Worm (Caenorhabditis elegans) whole organism, L4/young adult: Measurements from ENCODE around the gene T21B10.3.

Source experiments
- W03F9.2 ChIP-seq: fragments of 150-350 bp; optimal IDR thresholded peaks from 2 replicates; lab custom pipeline; 2014; ENCODE audit warnings: missing biosample characterization, missing genetic modification characterization
- dao-5 ChIP-seq: sonication (generic microtip); optimal IDR thresholded peaks from 2 replicates; lab custom pipeline; 2016; ENCODE audit warnings: missing genotype, missing genetic modification characterization, moderate library complexity, missing compliant biosample characterization
- him-1 ChIP-seq: sonication (generic microtip); optimal IDR thresholded peaks from 2 replicates; lab custom pipeline; 2016; ENCODE audit warnings: missing genotype, missing genetic modification reagents, missing genetic modification characterization, missing compliant biosample characterization

The T21B10.3 gene

DNA sequence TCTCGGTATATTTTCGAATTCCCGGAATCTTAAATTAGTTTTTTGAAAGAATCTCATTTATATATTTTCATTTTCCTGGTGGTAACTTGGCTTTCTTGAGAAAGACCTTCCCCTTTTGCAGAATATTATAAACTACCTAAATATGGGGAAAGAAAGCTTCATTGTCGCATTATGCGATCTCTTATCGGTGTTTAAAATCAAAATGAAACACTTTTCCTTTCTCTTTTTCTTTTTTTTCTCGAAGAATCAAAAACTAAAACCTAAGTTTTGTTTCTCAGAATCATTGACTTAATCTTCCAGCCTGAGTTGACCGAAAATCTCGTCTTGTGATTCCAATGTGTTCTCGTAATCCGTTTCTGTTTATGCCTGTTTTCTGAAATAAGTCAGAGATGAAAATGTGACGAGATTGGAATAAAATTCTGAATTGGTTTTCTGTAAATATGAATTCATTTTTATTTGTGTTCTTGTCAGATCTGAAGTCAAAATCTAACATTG, 21.6 kb upstream of the T21B10.3 start:
- TF ChIP-seq W03F9.2 (tag; lab: Kevin White, UChicago) (no peak), dao-5 (tag; lab: Kevin White, UChicago) (no peak)

DNA sequence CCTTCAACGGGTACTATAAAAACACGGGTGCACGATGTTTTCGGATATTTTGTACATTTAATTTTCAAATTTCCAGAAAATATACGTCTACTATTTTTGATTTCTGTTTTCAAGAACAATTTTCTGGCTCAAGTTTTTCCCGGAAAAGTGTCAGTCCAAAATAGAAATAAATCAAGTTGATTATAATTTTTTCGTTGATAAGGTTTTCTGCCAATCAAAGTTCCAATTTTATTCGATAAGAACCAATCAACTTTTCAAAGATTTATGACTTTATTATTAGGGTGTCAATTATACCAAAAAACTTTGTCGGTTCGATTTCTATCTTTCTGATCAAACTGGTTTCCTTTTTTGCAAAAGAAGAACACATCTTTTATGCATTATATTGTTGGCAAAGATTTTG, 19.5 kb upstream of the T21B10.3 start:
- TF ChIP-seq W03F9.2 (tag; lab: Kevin White, UChicago) (no peak), him-1 (tag; lab: Kevin White, UChicago) (no peak), dao-5 (tag; lab: Kevin White, UChicago) (no peak)

DNA sequence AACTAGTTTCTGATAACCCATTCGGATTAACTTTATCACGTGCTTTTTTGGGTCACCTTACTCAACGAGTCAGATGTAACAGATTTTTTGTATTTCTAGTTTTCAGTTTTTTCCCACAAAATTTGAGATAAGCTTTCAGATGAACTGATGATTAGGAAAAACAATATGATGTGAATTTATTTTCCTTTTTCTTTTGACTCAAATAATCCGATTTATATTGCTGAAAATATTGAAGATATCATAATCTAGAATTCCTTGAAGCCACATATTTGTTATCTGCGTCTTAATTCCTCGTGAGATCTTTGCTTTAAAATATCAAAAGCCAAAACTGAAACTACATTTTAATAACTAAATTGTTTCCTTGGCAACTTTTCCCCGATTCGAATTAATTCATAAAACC, 17.5 kb upstream of the T21B10.3 start:
- TF ChIP-seq dao-5 (tag; lab: Kevin White, UChicago), result no peak
- TF ChIP-seq W03F9.2 (tag; lab: Kevin White, UChicago), result no peak
- no peak for TF ChIP-seq him-1 (tag; lab: Kevin White, UChicago)

DNA sequence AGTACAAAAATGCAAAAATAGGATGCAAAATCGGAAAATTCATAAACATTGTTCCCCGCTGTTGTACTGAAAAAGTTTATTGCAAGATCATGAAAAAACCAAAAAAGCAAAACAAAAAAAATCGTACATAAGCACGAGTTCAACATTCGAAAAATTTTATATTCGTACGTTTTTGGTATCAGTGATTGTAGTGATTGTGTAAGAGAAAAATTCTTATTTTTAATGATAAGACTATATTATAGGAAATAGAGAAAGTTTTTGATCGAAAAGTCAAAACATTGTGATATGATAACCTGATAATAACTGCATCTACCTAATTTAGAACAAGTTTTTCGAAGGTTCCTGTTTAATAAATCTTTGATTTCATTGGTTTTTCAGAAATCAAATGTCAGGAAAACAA, 16.8 kb upstream of the T21B10.3 start:
- TF ChIP-seq W03F9.2 (tag; lab: Kevin White, UChicago) (no peak), dao-5 (tag; lab: Kevin White, UChicago) (no peak), him-1 (tag; lab: Kevin White, UChicago) (no peak)

DNA sequence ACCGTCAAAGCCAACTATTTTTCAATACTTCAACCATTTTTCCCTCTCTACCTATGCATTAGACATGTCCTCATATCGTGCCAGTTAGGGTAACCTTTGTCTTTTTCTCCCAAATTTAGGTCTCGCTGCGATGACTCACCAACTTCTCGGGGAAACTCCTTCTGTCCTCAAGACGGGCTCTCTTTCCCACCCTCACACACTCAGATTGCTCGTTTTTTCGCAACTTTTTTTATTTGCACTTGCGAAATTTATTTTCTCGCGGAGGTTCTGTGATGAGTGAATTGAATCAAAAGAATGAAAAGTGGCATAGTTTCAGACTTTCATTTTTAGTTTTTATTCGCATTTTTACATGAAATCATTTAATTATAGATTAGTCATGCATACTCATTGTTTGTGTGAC, 13.9 kb upstream of the T21B10.3 start:
- no peak for TF ChIP-seq W03F9.2 (tag; lab: Kevin White, UChicago)
- TF ChIP-seq dao-5 (tag; lab: Kevin White, UChicago), result no peak
- no peak for TF ChIP-seq him-1 (tag; lab: Kevin White, UChicago)

DNA sequence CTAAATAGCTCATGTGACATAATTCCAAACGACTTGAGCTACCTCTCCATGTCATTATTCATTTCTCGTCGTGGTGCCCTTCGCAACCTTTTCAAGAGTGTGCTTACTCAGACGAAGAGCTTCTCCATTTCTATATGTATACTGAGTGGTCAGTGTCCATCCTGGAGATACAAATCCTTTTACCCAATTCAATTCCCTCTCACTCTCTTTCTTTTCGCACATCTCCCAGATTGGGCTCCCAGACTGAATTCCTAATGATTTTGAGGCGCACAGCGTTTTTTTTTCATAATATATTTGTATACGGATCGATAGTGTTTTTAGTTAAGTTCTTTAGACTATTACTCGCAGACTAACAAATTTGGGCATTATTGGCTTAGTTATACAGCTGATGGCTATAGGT, 13.2 kb upstream of the T21B10.3 start:
- TF ChIP-seq him-1 (tag; lab: Kevin White, UChicago) (no peak), dao-5 (tag; lab: Kevin White, UChicago) (no peak), W03F9.2 (tag; lab: Kevin White, UChicago) (no peak)

DNA sequence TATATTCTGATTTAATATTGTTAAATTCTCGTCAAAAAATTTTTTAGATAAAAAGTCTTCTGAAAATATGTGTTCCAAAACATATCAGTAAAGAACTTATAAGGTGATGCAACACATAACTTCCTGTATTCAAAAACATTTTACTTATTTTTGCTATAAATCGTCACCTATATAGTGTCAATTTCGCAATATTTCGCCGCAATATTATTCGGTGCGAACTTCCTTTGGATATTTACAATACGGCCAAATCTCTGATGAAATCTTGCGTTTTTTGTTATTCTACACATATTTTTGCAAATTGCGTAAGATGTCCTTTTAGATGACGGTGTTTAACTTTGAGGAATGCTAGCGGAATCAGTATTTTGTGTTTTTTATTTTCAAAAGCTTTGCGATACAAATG, 12.7 kb upstream of the T21B10.3 start:
- TF ChIP-seq dao-5 (tag; lab: Kevin White, UChicago) (no peak), W03F9.2 (tag; lab: Kevin White, UChicago) (no peak)

DNA sequence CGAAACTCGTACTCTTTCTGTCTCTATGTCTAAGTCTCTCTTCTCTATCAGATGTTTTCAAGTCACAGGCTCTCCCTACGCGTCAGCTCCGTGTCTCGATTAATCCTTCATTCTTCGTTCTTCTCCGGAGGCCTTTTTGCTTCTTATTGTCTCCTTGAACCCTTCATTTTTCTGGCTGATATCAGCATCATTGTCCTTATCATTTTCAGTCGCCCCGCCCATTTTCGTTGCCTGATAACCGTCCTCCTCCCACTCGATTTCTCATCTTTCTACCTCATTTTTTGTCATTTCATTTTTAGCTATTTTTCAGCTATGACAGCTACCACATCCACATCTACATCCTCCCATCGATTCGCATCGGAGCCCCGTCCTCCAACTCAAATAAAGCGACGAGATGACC, 12.0 kb upstream of the T21B10.3 start, which contains the start of gene B0457.6:
Gene B0457.6 (plus strand): TSS at position 284 of the 400 bp plus-strand sequence.
- TF ChIP-seq W03F9.2 (tag; lab: Kevin White, UChicago) (no peak), him-1 (tag; lab: Kevin White, UChicago) (no peak), dao-5 (tag; lab: Kevin White, UChicago) (no peak)

DNA sequence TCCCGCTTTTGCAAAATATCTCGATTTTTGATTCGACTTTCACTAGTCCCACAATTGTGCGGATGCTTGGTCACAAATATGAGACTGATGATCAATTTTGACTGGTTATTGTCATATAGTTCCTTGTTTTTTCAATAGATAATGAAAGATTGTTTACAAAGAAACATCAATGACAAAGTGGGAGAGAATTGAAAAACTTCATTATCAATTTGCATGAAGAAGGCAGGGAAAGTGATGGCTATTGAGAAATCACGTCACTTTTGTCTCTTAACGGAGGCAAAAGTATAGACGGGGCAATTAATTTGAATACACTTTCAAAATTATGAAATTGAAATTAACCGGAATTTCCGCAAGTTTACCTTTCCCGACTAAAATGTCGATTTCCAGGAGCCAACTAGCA, 11.0 kb upstream of the T21B10.3 start:
- no peak for TF ChIP-seq dao-5 (tag; lab: Kevin White, UChicago)
- no peak for TF ChIP-seq him-1 (tag; lab: Kevin White, UChicago)
- no peak for TF ChIP-seq W03F9.2 (tag; lab: Kevin White, UChicago)

DNA sequence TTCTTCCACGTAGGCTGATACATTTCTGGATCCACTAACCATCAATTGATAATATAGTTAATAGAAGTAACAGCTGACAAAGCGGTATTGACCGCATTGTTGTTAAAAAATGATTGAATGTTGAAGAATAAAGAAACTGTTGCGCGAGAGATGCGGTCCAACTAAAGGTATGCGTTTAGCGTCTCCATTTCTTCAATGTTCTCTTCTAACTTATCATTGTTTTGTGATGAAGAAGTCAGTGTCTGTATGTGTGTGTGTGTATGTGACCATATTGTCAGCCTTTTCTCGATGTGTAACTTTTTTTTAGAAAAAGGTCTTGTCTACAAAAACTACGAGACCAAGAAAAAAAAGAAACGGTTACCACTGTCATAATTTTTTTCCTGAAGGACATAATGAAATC, 7.7 kb upstream of the T21B10.3 start, which contains the start of gene B0457.2:
Gene B0457.2 (minus strand): TSS at position 101 of the 400 bp plus-strand sequence.
- TF ChIP-seq him-1 (tag; lab: Kevin White, UChicago) (no peak), dao-5 (tag; lab: Kevin White, UChicago) (no peak), W03F9.2 (tag; lab: Kevin White, UChicago) (no peak)

DNA sequence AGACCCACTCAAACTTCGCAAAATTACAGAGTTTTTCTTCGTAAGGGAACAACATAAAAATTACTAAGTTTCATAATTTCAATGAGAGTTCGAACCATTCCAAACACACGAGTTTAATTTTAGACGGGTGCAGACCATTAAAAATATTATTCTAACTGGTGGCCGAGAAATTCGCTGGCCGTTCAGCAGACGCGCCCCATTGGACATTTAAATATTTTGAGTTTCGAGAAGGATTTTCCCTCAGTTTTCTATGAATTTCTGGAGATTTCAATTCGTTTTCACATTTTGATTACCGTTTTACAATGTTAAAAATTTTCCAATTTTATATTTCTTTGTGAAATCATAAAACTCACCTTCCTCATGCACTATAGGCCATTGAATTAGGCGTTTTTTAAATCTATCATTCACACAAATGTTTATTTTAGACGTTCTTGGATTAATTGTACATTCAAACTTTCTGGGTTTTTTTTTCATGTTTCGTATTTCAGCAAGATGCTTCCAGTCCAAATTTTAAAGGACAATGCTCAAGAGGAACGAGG, 6.9 kb upstream of the T21B10.3 start, which contains the start of gene cct-2:
Gene cct-2 (plus strand): TSS at position 489 of the 539 bp plus-strand sequence.
- TF ChIP-seq dao-5 (tag; lab: Kevin White, UChicago) (no peak), W03F9.2 (tag; lab: Kevin White, UChicago) (peak; percentile 66)

DNA sequence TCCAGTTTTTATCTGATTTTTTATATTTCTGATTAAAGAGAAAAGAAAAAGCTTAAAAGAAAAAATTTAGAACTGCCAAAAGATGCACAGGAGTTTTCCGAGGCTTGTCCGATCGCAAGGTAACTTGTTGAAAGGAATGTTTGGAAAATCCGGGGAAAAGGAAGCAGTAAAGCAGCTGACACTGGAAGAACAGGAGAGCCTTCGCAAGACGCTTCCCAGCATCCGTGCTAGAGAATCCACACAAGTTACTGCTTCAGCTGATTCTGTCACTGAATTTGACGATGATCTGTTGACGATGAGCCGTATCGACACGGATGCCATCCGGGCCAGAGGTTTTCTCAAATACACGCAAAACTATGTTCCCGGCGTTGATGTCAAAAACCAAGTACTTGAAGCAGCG, 4.4 kb upstream of the T21B10.3 start, which contains the start of gene mrpl-50:
Gene mrpl-50 (plus strand): TSS at position 71 of the 400 bp plus-strand sequence.
- no peak for TF ChIP-seq dao-5 (tag; lab: Kevin White, UChicago)
- no peak for TF ChIP-seq him-1 (tag; lab: Kevin White, UChicago)
- TF ChIP-seq W03F9.2 (tag; lab: Kevin White, UChicago), result no peak

DNA sequence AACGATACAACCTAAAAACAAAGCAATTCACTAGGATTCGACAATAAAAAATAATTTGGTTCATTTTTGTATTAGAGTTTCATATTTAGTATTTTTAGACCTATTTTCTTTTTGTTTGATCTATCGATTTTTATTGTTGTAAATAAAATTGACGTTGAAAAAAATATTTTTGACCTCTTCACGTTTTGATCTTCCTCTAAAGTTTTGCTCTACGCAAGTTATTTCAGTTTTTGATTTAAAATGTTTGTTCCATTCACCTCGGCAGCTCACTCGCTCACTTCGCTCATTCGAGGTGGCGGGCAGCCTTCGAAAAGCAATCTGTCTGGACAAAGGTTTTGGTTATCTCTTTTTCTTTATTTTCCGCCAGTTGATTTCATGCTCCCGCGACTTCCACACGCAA, 3.4 kb upstream of the T21B10.3 start, which contains the start of gene enol-1:
Gene enol-1 (plus strand): TSS at position 235 of the 400 bp plus-strand sequence.
- TF ChIP-seq him-1 (tag; lab: Kevin White, UChicago) (no peak), dao-5 (tag; lab: Kevin White, UChicago) (no peak), W03F9.2 (tag; lab: Kevin White, UChicago) (no peak)
